Worm (Caenorhabditis elegans) whole organism, L4 larva: ENCODE data around the gene F54F2.6.

ENCODE experiments used
- F26F4.8 ChIP-seq: fragments of 200-800 bp; sonication (Bioruptor generic); conservative IDR thresholded peaks from 2 replicates; pipeline ENCODE4 v1.3.6; 2022; ENCODE audit warnings: missing genetic modification characterization, missing compliant biosample characterization
- R02D3.7 ChIP-seq: fragments of 150-350 bp; sonication (generic microtip); optimal IDR thresholded peaks from 3 replicates; lab custom pipeline; 2014; ENCODE audit warnings: missing biosample characterization, missing genetic modification characterization
- T20F7.1 ChIP-seq: fragments of 200-800 bp; sonication (Bioruptor generic); optimal IDR thresholded peaks from 2 replicates; lab custom pipeline; 2018; ENCODE audit warnings: mild to moderate bottlenecking, missing genetic modification characterization, missing compliant biosample characterization
- Y5F2A.4 ChIP-seq: fragments of 200-800 bp; sonication (Bioruptor generic); optimal IDR thresholded peaks from 2 replicates; lab custom pipeline; 2018; ENCODE audit warnings: mild to moderate bottlenecking, missing genetic modification characterization, missing compliant biosample characterization
- aha-1 ChIP-seq: fragments of 150-350 bp; peaks from one replicate; lab custom pipeline; 2014; ENCODE audit warnings: missing biosample characterization, missing genetic modification characterization
- ama-1 ChIP-seq: fragments of 150-350 bp; optimal IDR thresholded peaks from 2 replicates; lab custom pipeline; 2014; ENCODE audit warnings: inconsistent platforms, mixed read lengths
- ceh-32 ChIP-seq: sonication (generic microtip); optimal IDR thresholded peaks from 2 replicates; lab custom pipeline; 2016; ENCODE audit warnings: mild to moderate bottlenecking, missing genetic modification characterization, missing compliant biosample characterization; ENCODE audit not compliant: poor library complexity
- daf-16 ChIP-seq, 3 experiments: sonication (generic microtip); optimal IDR thresholded peaks; 2 replicates each; lab custom pipeline; 2016 to 2017; ENCODE audit warnings: missing genetic modification characterization in 3 of 3, missing genetic modification reagents in 3 of 3, mild to moderate bottlenecking in 2 of 3, missing compliant biosample characterization in 2 of 3, missing biosample characterization in 1 of 3, moderate library complexity in 1 of 3
- daf-8 ChIP-seq: fragments of 200-800 bp; sonication (Bioruptor generic); IDR thresholded peaks from 2 replicates; pipeline ENCODE4 v1.3.6; 2022; ENCODE audit warnings: missing genetic modification characterization, missing compliant biosample characterization
- dmd-6 ChIP-seq: fragments of 200-800 bp; sonication (Bioruptor generic); IDR thresholded peaks from 2 replicates; pipeline ENCODE4 v1.3.6; 2022; ENCODE audit warnings: missing genetic modification reagents, missing genetic modification characterization, missing compliant biosample characterization
- dve-1 ChIP-seq: sonication (generic microtip); optimal IDR thresholded peaks from 2 replicates; lab custom pipeline; 2017; ENCODE audit warnings: antibody characterized with exemption, mild to moderate bottlenecking, missing genetic modification characterization, missing compliant biosample characterization; ENCODE audit not compliant: insufficient read depth
- fkh-10 ChIP-seq: fragments of 150-350 bp; optimal IDR thresholded peaks from 2 replicates; lab custom pipeline; 2014; ENCODE audit warnings: missing biosample characterization, missing genetic modification reagents, missing genetic modification characterization
- hlh-11 ChIP-seq: fragments of 200-800 bp; sonication (Bioruptor generic); optimal IDR thresholded peaks from 2 replicates; lab custom pipeline; 2018; ENCODE audit warnings: mild to moderate bottlenecking, missing genetic modification characterization, missing compliant biosample characterization
- hlh-30 ChIP-seq: sonication (generic microtip); optimal IDR thresholded peaks from 2 replicates; lab custom pipeline; 2017; ENCODE audit warnings: antibody characterized with exemption, mild to moderate bottlenecking, missing genetic modification characterization, missing compliant biosample characterization; ENCODE audit not compliant: insufficient read depth
- hmg-1.1 ChIP-seq: fragments of 200-800 bp; sonication (Bioruptor generic); IDR thresholded peaks from 2 replicates; pipeline ENCODE4 v1.3.6; 2022; ENCODE audit warnings: missing genetic modification reagents, missing genetic modification characterization, missing compliant biosample characterization
- lin-39 ChIP-seq: fragments of 150-350 bp; optimal IDR thresholded peaks from 2 replicates; lab custom pipeline; 2014; ENCODE audit warnings: missing biosample characterization, missing genetic modification reagents, missing genetic modification characterization
- lsy-2 ChIP-seq, 2 experiments: fragments of 150-350 bp in 1 of 2; sonication (generic microtip) in 1 of 2; optimal IDR thresholded peaks; 2 replicates each; lab custom pipeline; 2014 to 2017; ENCODE audit warnings: missing biosample characterization in 2 of 2, missing genetic modification characterization in 2 of 2
- madf-5 ChIP-seq, 2 experiments: fragments of 200-800 bp; sonication (Bioruptor generic); IDR thresholded peaks; 2 replicates each; pipeline ENCODE4 v1.3.6; 2022; ENCODE audit warnings: missing compliant biosample characterization in 2 of 2, missing genetic modification characterization in 2 of 2
- mes-2 ChIP-seq: sonication (generic microtip); optimal IDR thresholded peaks from 2 replicates; lab custom pipeline; 2016; ENCODE audit warnings: missing genotype, mild to moderate bottlenecking, missing genetic modification characterization, missing compliant biosample characterization; ENCODE audit not compliant: poor library complexity, severe bottlenecking
- nhr-28 ChIP-seq: fragments of 150-350 bp; optimal IDR thresholded peaks from 2 replicates; lab custom pipeline; 2014; ENCODE audit warnings: missing biosample characterization, missing genetic modification characterization
- nhr-42 ChIP-seq: fragments of 200-800 bp; sonication (Bioruptor generic); IDR thresholded peaks from 2 replicates; pipeline ENCODE4 v1.3.6; 2022; ENCODE audit warnings: missing genetic modification characterization, missing compliant biosample characterization
- snpc-1.2 ChIP-seq: fragments of 200-800 bp; sonication (Bioruptor generic); IDR thresholded peaks from 2 replicates; pipeline ENCODE4 v1.3.6; 2022; ENCODE audit warnings: missing genetic modification reagents, missing genetic modification characterization, missing compliant biosample characterization
- unc-62 ChIP-seq, 3 experiments: fragments of 150-350 bp in 1 of 3; sonication (generic microtip); optimal IDR thresholded peaks in 2 of 3; peaks in 1 of 3; 1 replicate in 1 of 3; 2 replicates in 2 of 3; lab custom pipeline; 2014 to 2017; ENCODE audit warnings: missing biosample characterization in 3 of 3, missing genetic modification characterization in 3 of 3, missing genetic modification reagents in 3 of 3, missing genotype in 1 of 3

The F54F2.6 gene

DNA sequence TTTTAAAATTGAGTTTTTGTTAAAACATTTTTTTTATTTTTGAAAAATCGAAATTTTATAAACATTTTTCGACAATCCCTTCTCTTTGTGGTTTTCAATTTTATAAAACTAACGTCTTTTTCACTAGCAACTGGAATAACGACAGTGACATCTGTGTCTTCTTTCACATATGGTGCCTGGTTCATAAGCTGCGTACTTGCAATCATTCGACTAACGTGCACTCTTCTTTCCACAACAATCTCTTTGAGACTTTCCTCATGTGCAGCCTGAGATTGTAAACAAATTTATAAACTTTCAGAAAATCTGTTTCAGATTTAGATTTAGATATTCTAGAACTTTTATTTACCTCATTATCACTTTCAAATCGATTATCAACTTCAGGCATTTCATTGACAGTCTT, 35.5 kb downstream of the F54F2.6 start:
- TF ChIP-seq ama-1 (lab: Kevin White, UChicago) (no peak), madf-5 (GFP tag; IDR thresholded peaks at IDR 0.05; lab: Robert Waterston, UW) (no peak)

DNA sequence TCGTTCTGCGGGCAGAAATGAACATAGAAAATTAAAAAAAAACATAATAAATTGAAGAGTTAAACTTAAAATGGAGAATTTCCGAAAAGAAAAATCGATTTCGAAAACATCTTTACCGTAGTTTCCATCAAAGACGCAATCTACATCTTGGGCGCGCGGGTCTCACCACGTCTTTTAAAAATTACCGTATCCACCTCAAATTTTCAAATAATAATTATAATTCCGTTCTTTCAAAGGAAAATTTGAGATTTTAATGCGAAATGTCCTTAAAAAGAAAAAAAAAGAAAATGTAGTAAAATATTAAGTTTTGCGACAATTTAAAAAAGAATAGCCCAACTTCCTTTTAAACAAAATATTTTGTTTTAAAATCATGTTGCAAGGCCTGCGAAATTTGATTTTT, 37.4 kb downstream of the F54F2.6 start:
- TF ChIP-seq R02D3.7 (no peak), lsy-2 (tag; optimal IDR thresholded peaks at IDR 0.05; lab: Kevin White, UChicago) (peak in 1 of 2 experiments; percentile 45)

DNA sequence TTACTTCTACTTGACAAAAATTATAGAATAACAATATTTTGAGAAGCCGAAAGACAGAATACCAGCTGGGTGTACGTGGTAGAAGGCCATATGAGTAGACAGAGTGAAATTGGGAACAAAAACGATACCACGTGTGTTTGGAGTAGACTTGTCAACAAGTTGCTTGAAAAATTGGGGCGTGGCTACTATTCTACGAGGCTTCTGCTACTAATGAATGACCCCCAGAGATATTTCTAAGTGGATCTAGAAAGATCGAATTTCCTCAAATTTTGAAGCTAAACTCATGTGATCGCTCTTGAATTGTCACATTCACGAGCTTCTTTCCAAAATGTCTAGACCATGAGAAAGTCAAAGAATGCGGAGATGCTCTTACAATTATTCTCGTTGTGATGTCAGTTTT, 38.5 kb downstream of the F54F2.6 start:
- TF ChIP-seq dmd-6 (GFP tag; lab: Robert Waterston, UW) (peak; percentile 32), Y5F2A.4 (GFP tag; lab: Kevin White, UChicago) (no peak), unc-62 (GFP tag; optimal IDR thresholded peaks at IDR 0.05 in 1 of 2; lab: Kevin White, UChicago) (peak in 1 of 2 experiments; percentile 91), unc-62 (tag; optimal IDR thresholded peaks at IDR 0.05; lab: Kevin White, UChicago) (no peak)
- TF ChIP-seq, all 104 proteins: peak for 2

DNA sequence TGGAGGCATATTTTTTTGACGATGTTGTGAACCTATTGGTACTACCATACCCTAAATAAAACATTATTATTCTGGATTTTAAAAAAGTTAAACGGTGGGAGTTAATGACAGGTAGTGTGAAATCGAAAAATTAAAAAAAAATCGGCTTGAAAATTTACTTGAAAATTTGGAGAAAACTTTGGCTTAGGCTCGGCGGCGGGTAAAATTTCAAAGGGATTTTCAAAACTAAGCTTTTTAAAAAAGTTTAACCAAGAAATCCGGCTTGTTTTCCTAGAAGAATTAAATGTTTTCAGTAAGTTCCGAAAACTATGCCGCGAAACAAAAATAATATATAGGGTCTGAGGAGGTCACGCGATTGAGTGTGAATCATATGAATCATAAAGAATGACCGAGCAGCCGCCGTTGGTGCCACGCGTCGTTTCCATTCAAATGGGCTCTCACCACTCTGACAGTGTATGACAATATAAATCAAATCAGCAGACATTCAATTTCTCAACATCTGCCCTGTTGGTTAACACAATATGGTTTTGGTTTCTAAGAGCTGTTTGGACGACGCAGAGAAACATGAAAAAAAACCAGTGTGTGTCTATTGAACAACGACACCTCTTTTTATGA, 39.4 kb downstream of the F54F2.6 start, which contains the start of gene aak-1:
Gene aak-1, minus strand, starts transcription at position 51 of the 615 bp plus-strand sequence.
- TF ChIP-seq Y5F2A.4 (GFP tag; lab: Kevin White, UChicago), result no peak
- TF ChIP-seq aha-1 (tag; lab: Kevin White, UChicago), result peak; percentile 88
- TF ChIP-seq F26F4.8 (GFP tag; lab: Robert Waterston, UW), result no peak
- TF ChIP-seq mes-2 (tag; lab: Kevin White, UChicago), result peak; percentile 10
- peak; percentile 75 for TF ChIP-seq hlh-30 (tag; lab: Kevin White, UChicago)
- peak; percentile 47 for TF ChIP-seq hlh-11 (tag; lab: Kevin White, UChicago)

DNA sequence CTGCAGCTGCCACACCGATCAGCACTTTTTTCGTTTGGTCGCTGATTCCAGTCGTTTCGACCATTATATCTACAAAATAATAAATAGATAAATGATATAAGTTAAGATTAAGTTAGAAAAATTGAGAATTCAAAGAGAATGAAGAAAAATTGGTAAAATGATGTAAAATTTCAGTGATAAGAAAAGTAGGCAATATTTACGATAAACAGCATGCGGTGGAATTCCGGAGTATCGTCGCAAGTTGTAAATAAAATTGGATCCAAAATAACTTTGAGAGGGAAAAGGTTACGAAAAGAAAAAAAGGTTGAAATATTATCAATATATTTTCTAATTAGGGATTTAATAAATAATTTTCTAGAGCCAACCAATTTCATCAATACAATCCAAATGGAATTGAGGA, 45.8 kb downstream of the F54F2.6 start, which contains the start of gene tomm-70:
Gene tomm-70, minus strand, starts transcription at position 69 of the 400 bp plus-strand sequence.
- TF ChIP-seq R02D3.7 (peak; percentile 62), lsy-2 (tag; optimal IDR thresholded peaks at IDR 0.05; lab: Kevin White, UChicago) (peak in 1 of 2 experiments; percentile 43), nhr-42 (GFP tag; lab: Robert Waterston, UW) (no peak), mes-2 (tag; lab: Kevin White, UChicago) (peak; percentile 6), snpc-1.2 (GFP tag; lab: Robert Waterston, UW) (no peak), daf-16 (GFP tag; optimal IDR thresholded peaks at IDR 0.05; lab: Kevin White, UChicago) (no peak), daf-16 (tag; optimal IDR thresholded peaks at IDR 0.05; lab: Kevin White, UChicago) (peak; percentile 66), dve-1 (tag; lab: Kevin White, UChicago) (peak; percentile 4), nhr-28 (tag; lab: Kevin White, UChicago) (peak; percentile 6), ceh-32 (tag; lab: Kevin White, UChicago) (no peak), T20F7.1 (peak; percentile 92), fkh-10 (GFP tag; lab: Kevin White, UChicago) (no peak)
- TF ChIP-seq, all 104 proteins: peak for 7

DNA sequence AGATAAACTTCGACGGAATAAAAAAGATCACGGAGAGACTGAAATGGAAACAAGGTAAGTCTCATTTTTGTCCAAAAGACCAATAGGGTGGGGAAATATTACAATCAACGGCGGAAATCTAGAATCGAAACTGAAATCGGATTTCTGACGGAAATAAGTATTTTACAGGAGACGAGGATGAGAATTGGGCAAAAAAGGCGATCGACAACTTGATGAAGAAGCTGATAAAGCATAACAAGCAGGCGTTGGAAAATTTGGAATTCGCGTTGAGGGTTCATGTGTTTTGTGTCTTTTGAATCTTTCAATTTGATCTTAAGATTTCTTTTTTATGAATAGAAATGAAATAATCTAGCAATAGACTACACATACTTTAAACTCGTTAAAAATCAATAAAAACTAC, 49.9 kb downstream of the F54F2.6 start, which contains the start of gene ugtp-1:
Gene ugtp-1, minus strand, starts transcription at position 101 of the 400 bp plus-strand sequence.
- TF ChIP-seq daf-8 (GFP tag; lab: Robert Waterston, UW) (no peak), hlh-11 (tag; lab: Kevin White, UChicago) (no peak), lin-39 (no peak), hmg-1.1 (GFP tag; lab: Robert Waterston, UW) (no peak)
